Worm (Caenorhabditis elegans) whole organism, late embryonic: ENCODE measurements around the gene ttll-5.

Experiments used
- C38D4.7 ChIP-seq: fragments of 200-800 bp; sonication (Bioruptor generic); optimal IDR thresholded peaks from 2 replicates; lab custom pipeline; 2018; ENCODE audit warnings: mild to moderate bottlenecking, missing genetic modification characterization, moderate library complexity, missing compliant biosample characterization
- F13H6.1 ChIP-seq: sonication (generic microtip); optimal IDR thresholded peaks from 2 replicates; lab custom pipeline; 2016; ENCODE audit warnings: missing genetic modification characterization, missing compliant biosample characterization
- K02D7.2 ChIP-seq: sonication (generic microtip); optimal IDR thresholded peaks from 2 replicates; lab custom pipeline; 2017; ENCODE audit warnings: mild to moderate bottlenecking, missing genetic modification characterization, missing compliant biosample characterization
- K09A11.1 ChIP-seq: sonication (generic microtip); optimal IDR thresholded peaks from 2 replicates; lab custom pipeline; 2017; ENCODE audit warnings: antibody characterized with exemption, mild to moderate bottlenecking, missing genetic modification characterization, missing compliant biosample characterization; ENCODE audit not compliant: insufficient read depth
- T23F11.4 ChIP-seq: fragments of 200-800 bp; sonication (Bioruptor generic); optimal IDR thresholded peaks from 2 replicates; lab custom pipeline; 2018; ENCODE audit warnings: mild to moderate bottlenecking, missing genetic modification characterization, missing compliant biosample characterization
- Y22D7AL.16 ChIP-seq: sonication (generic microtip); optimal IDR thresholded peaks from 2 replicates; lab custom pipeline; 2016; ENCODE audit warnings: missing genetic modification characterization, missing compliant biosample characterization
- ama-1 ChIP-seq: fragments of 150-350 bp; optimal IDR thresholded peaks from 2 replicates; lab custom pipeline; 2014
- ceh-14 ChIP-seq: sonication (generic microtip); optimal IDR thresholded peaks from 2 replicates; lab custom pipeline; 2016; ENCODE audit warnings: missing genotype, missing genetic modification characterization, missing compliant biosample characterization
- ceh-2 ChIP-seq: sonication (generic microtip); optimal IDR thresholded peaks from 2 replicates; lab custom pipeline; 2016; ENCODE audit warnings: missing genotype, missing genetic modification characterization, missing compliant biosample characterization
- ceh-24 ChIP-seq: sonication (generic microtip); optimal IDR thresholded peaks from 2 replicates; lab custom pipeline; 2016; ENCODE audit warnings: mild to moderate bottlenecking, missing genetic modification characterization, missing compliant biosample characterization
- ceh-30 ChIP-seq: fragments of 150-350 bp; optimal IDR thresholded peaks from 2 replicates; lab custom pipeline; 2014; ENCODE audit warnings: missing biosample characterization, missing genetic modification characterization
- ceh-31 ChIP-seq: sonication (generic microtip); optimal IDR thresholded peaks from 2 replicates; lab custom pipeline; 2016; ENCODE audit warnings: missing genetic modification characterization, missing compliant biosample characterization
- ceh-34 ChIP-seq: sonication (generic microtip); optimal IDR thresholded peaks from 2 replicates; lab custom pipeline; 2016; ENCODE audit warnings: mild to moderate bottlenecking, missing genetic modification characterization, missing compliant biosample characterization
- ceh-9 ChIP-seq: sonication (generic microtip); optimal IDR thresholded peaks from 2 replicates; lab custom pipeline; 2016; ENCODE audit warnings: mild to moderate bottlenecking, missing genetic modification characterization, inconsistent platforms, missing compliant biosample characterization
- che-1 ChIP-seq: sonication (generic microtip); optimal IDR thresholded peaks from 2 replicates; lab custom pipeline; 2016; ENCODE audit warnings: mild to moderate bottlenecking, missing genetic modification characterization, missing compliant biosample characterization
- dve-1 ChIP-seq: sonication (generic microtip); optimal IDR thresholded peaks from 2 replicates; lab custom pipeline; 2017; ENCODE audit warnings: antibody characterized with exemption, mild to moderate bottlenecking, missing genetic modification characterization, missing compliant biosample characterization
- elt-2 ChIP-seq: sonication (generic microtip); optimal IDR thresholded peaks from 2 replicates; lab custom pipeline; 2016; ENCODE audit warnings: missing genetic modification reagents, missing genetic modification characterization, missing compliant biosample characterization
- elt-4 ChIP-seq: sonication (generic microtip); optimal IDR thresholded peaks from 2 replicates; lab custom pipeline; 2016; ENCODE audit warnings: missing genetic modification characterization, missing compliant biosample characterization
- ets-4 ChIP-seq: sonication (generic microtip); optimal IDR thresholded peaks from 2 replicates; lab custom pipeline; 2016; ENCODE audit warnings: missing genetic modification characterization, missing compliant biosample characterization
- fkh-10 ChIP-seq: fragments of 150-350 bp; optimal IDR thresholded peaks from 2 replicates; lab custom pipeline; 2014; ENCODE audit warnings: missing biosample characterization, missing genetic modification reagents, missing genetic modification characterization
- fkh-6 ChIP-seq: sonication (generic microtip); optimal IDR thresholded peaks from 2 replicates; lab custom pipeline; 2016; ENCODE audit warnings: missing genetic modification characterization, missing compliant biosample characterization
- hlh-30 ChIP-seq: sonication (generic microtip); optimal IDR thresholded peaks from 2 replicates; lab custom pipeline; 2017; ENCODE audit warnings: antibody characterized with exemption, missing genetic modification characterization, missing compliant biosample characterization; ENCODE audit not compliant: insufficient read depth
- hlh-8 ChIP-seq: sonication (generic microtip); optimal IDR thresholded peaks from 2 replicates; lab custom pipeline; 2016; ENCODE audit warnings: missing genotype, missing genetic modification characterization, missing compliant biosample characterization
- lim-6 ChIP-seq: sonication (generic microtip); optimal IDR thresholded peaks from 2 replicates; lab custom pipeline; 2016; ENCODE audit warnings: missing genetic modification characterization, missing compliant biosample characterization
- lin-11 ChIP-seq: fragments of 200-800 bp; sonication (Bioruptor generic); optimal IDR thresholded peaks from 2 replicates; lab custom pipeline; 2018; ENCODE audit warnings: mild to moderate bottlenecking, missing genetic modification characterization, missing compliant biosample characterization
- nhr-11 ChIP-seq: fragments of 150-350 bp; optimal IDR thresholded peaks from 2 replicates; lab custom pipeline; 2014; ENCODE audit warnings: missing biosample characterization, missing genetic modification characterization
- odd-2 ChIP-seq: sonication (generic microtip); optimal IDR thresholded peaks from 2 replicates; lab custom pipeline; 2017; ENCODE audit warnings: antibody characterized with exemption, mild to moderate bottlenecking, missing genetic modification characterization, missing compliant biosample characterization
- pag-3 ChIP-seq: sonication (generic microtip); optimal IDR thresholded peaks from 2 replicates; lab custom pipeline; 2016; ENCODE audit warnings: missing compliant biosample characterization, missing genetic modification characterization, borderline replicate concordance
- pat-9 ChIP-seq: fragments of 200-800 bp; sonication (Bioruptor generic); optimal IDR thresholded peaks from 2 replicates; lab custom pipeline; 2018; ENCODE audit warnings: mild to moderate bottlenecking, missing genetic modification characterization, moderate library complexity, missing compliant biosample characterization
- pha-2 ChIP-seq: sonication (generic microtip); optimal IDR thresholded peaks from 2 replicates; lab custom pipeline; 2017; ENCODE audit warnings: mild to moderate bottlenecking, missing genetic modification characterization, missing compliant biosample characterization
- pha-4 ChIP-seq: fragments of 150-350 bp; optimal IDR thresholded peaks from 2 replicates; lab custom pipeline; 2018; ENCODE audit warnings: missing biosample characterization, missing genetic modification reagents, missing genetic modification characterization
- pros-1 ChIP-seq: fragments of 150-350 bp; optimal IDR thresholded peaks from 2 replicates; lab custom pipeline; 2014; ENCODE audit warnings: missing biosample characterization, missing genetic modification reagents, missing genetic modification characterization
- rnt-1 ChIP-seq: sonication (generic microtip); optimal IDR thresholded peaks from 2 replicates; lab custom pipeline; 2016; ENCODE audit warnings: missing genetic modification characterization, missing compliant biosample characterization
- sox-2 ChIP-seq: fragments of 200-800 bp; sonication (Bioruptor generic); IDR thresholded peaks from 2 replicates; pipeline ENCODE4 v1.3.6; 2022; ENCODE audit warnings: missing genetic modification reagents, missing genetic modification characterization, missing compliant biosample characterization
- unc-55 ChIP-seq: sonication (generic microtip); optimal IDR thresholded peaks from 2 replicates; lab custom pipeline; 2017; ENCODE audit warnings: missing biosample characterization, missing genetic modification reagents, missing genetic modification characterization
- unc-86 ChIP-seq: sonication (generic microtip); optimal IDR thresholded peaks from 2 replicates; lab custom pipeline; 2016; ENCODE audit warnings: missing genetic modification characterization, missing compliant biosample characterization
- zip-5 ChIP-seq: sonication (generic microtip); optimal IDR thresholded peaks from 2 replicates; lab custom pipeline; 2016; ENCODE audit warnings: missing genetic modification characterization, missing compliant biosample characterization
- ztf-16 ChIP-seq: sonication (generic microtip); optimal IDR thresholded peaks from 2 replicates; lab custom pipeline; 2017; ENCODE audit warnings: missing genetic modification characterization, missing compliant biosample characterization

ttll-5 gene

DNA sequence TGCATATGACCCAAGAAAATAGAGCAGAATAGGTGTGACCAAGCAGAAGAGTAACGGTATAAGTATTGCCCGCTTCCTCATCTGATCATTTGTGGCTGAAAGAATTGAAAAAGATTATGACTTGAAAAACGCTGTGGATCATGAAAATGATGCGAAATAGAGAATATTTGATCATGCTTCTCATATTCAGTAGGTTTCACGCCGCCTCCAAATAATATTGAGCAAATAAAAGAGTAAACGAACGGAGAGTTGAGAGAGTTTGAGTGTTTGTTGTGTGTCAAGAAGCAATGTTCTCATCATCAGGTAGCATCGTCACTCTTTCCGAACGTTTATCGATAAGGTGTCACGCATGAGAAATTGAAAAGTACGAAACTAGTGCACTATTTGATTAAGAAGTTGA is 12.6 kb upstream of the ttll-5 start, which contains the start of gene htrl-1:
Gene htrl-1 (minus strand): TSS at position 101 of the 400 bp plus-strand sequence.
- TF ChIP-seq ztf-16 (no peak), ama-1 (no peak), pha-2 (tag; lab: Kevin White, UChicago) (no peak), lin-11 (tag; lab: Kevin White, UChicago) (no peak), T23F11.4 (GFP tag; lab: Kevin White, UChicago) (no peak)

DNA sequence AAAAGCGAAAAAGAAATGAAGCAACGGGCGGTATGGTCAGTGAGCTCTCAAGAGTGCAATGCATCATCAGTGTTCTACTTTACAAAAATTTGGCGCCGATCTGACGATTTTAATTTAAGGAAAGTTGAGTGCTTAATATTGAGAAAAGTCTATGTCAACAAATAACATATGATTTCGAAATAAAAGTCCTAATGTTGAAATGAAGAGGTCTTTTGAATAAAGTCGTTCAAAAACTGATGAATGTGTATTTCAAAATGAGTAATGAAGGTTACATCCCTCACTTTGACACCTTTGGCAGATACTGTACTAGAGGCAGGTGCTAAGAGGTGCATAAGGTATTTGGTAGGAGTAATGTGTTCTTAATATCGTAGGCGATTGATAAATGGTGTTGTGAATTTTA is 11.4 kb upstream of the ttll-5 start:
- TF ChIP-seq fkh-10 (no peak), ceh-2 (tag; lab: Kevin White, UChicago) (no peak), nhr-11 (no peak), odd-2 (no peak), ets-4 (tag; lab: Kevin White, UChicago) (no peak), sox-2 (GFP tag; lab: Robert Waterston, UW) (no peak), fkh-6 (tag; lab: Kevin White, UChicago) (no peak), Y22D7AL.16 (tag; lab: Kevin White, UChicago) (no peak), zip-5 (no peak), pag-3 (tag; lab: Kevin White, UChicago) (no peak), K02D7.2 (no peak), pat-9 (tag; lab: Kevin White, UChicago) (no peak), F13H6.1 (tag; lab: Kevin White, UChicago) (no peak), rnt-1 (no peak), pros-1 (no peak), elt-2 (tag; lab: Kevin White, UChicago) (no peak)
- TF ChIP-seq, all 69 proteins: peak for 0

DNA sequence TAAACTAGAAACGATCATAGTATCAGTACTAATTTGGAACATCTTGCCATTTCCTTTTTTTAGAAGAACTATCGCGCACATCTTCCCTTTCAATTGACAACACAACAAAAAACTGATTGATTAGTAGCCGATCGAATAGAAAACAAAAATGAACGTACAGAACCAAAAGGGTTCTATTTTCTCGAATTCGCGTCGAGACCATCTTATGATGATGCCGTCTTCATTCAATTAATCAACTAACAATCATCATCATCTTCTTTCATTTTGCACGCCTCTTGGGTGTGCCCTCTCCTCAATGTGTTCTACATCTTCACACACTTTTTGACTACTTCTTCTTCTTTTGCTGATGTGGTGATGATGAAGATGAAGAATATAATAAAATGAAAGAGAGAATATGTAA is 9.1 kb upstream of the ttll-5 start:
- no peak for TF ChIP-seq C38D4.7 (GFP tag; lab: Kevin White, UChicago)
- TF ChIP-seq che-1, result no peak
- no peak for TF ChIP-seq odd-2
- TF ChIP-seq ceh-34 (tag; lab: Kevin White, UChicago), result no peak
- no peak for TF ChIP-seq ceh-30 (tag; lab: Kevin White, UChicago)
- no peak for TF ChIP-seq ama-1
- no peak for TF ChIP-seq ceh-24 (tag; lab: Kevin White, UChicago)
- no peak for TF ChIP-seq pha-4 (tag; lab: Kevin White, UChicago)
- no peak for TF ChIP-seq zip-5
- no peak for TF ChIP-seq hlh-30 (tag; lab: Kevin White, UChicago)
- no peak for TF ChIP-seq ceh-9
- TF ChIP-seq unc-55 (GFP tag; lab: Kevin White, UChicago), result no peak
- TF ChIP-seq lim-6 (tag; lab: Kevin White, UChicago), result no peak
- TF ChIP-seq ztf-16, result no peak
- no peak for TF ChIP-seq dve-1 (tag; lab: Kevin White, UChicago)
- TF ChIP-seq unc-86 (tag; lab: Kevin White, UChicago), result no peak
- TF ChIP-seq ceh-31 (tag; lab: Kevin White, UChicago), result no peak

DNA sequence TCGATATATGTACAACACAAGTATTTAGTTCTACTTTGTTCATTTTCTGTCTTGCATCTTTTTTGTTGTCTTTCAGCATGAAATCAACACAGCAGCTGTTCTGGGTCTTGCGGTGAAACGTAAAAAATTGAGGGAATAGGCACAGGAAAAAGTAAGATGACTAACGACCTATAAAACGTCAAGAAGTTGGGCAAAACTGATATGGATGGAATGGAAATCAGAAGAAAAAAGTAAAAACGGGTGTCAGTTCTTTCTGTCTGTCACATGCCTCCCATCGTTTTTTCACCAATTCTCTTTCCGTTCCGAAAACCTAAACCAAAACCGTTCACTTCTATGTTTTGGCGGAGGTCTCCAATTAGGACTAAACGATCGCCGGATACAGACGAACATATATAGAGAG is 7.9 kb upstream of the ttll-5 start:
- TF ChIP-seq lin-11 (tag; lab: Kevin White, UChicago), result no peak
- no peak for TF ChIP-seq ets-4 (tag; lab: Kevin White, UChicago)
- TF ChIP-seq T23F11.4 (GFP tag; lab: Kevin White, UChicago), result no peak
- no peak for TF ChIP-seq pat-9 (tag; lab: Kevin White, UChicago)
- no peak for TF ChIP-seq ceh-30 (tag; lab: Kevin White, UChicago)
- no peak for TF ChIP-seq unc-55 (GFP tag; lab: Kevin White, UChicago)
- no peak for TF ChIP-seq fkh-6 (tag; lab: Kevin White, UChicago)
- TF ChIP-seq unc-86 (tag; lab: Kevin White, UChicago), result no peak
- no peak for TF ChIP-seq rnt-1
- TF ChIP-seq pha-4 (tag; lab: Kevin White, UChicago), result no peak
- no peak for TF ChIP-seq che-1
- TF ChIP-seq ama-1, result no peak
- no peak for TF ChIP-seq K09A11.1 (tag; lab: Kevin White, UChicago)
- TF ChIP-seq ceh-14 (tag; lab: Kevin White, UChicago), result no peak
- TF ChIP-seq elt-4 (tag; lab: Kevin White, UChicago), result no peak
- no peak for TF ChIP-seq fkh-10
- TF ChIP-seq hlh-8, result no peak
- TF ChIP-seq ceh-24 (tag; lab: Kevin White, UChicago), result no peak
